Worm (Caenorhabditis elegans) whole organism, late embryonic: ENCODE data around the gene Y59A8B.26.

Source experiments
- C08G9.2 ChIP-seq: sonication (generic microtip); optimal IDR thresholded peaks from 2 replicates; lab custom pipeline; 2016; ENCODE audit warnings: mild to moderate bottlenecking, missing genetic modification characterization, moderate library complexity, missing compliant biosample characterization
- F13H6.1 ChIP-seq: sonication (generic microtip); optimal IDR thresholded peaks from 2 replicates; lab custom pipeline; 2016; ENCODE audit warnings: missing genetic modification characterization, missing compliant biosample characterization
- T23F11.4 ChIP-seq: fragments of 200-800 bp; sonication (Bioruptor generic); optimal IDR thresholded peaks from 2 replicates; lab custom pipeline; 2018; ENCODE audit warnings: mild to moderate bottlenecking, missing genetic modification characterization, missing compliant biosample characterization
- Y22D7AL.16 ChIP-seq: sonication (generic microtip); optimal IDR thresholded peaks from 2 replicates; lab custom pipeline; 2016; ENCODE audit warnings: missing genetic modification characterization, missing compliant biosample characterization
- ceh-14 ChIP-seq: sonication (generic microtip); optimal IDR thresholded peaks from 2 replicates; lab custom pipeline; 2016; ENCODE audit warnings: missing genotype, missing genetic modification characterization, missing compliant biosample characterization
- ceh-19 ChIP-seq: fragments of 200-800 bp; sonication (Bioruptor generic); optimal IDR thresholded peaks from 2 replicates; lab custom pipeline; 2018; ENCODE audit warnings: mild to moderate bottlenecking, missing genetic modification characterization, missing compliant biosample characterization
- ceh-2 ChIP-seq: sonication (generic microtip); optimal IDR thresholded peaks from 2 replicates; lab custom pipeline; 2016; ENCODE audit warnings: missing genotype, missing genetic modification characterization, missing compliant biosample characterization
- ceh-30 ChIP-seq: fragments of 150-350 bp; optimal IDR thresholded peaks from 2 replicates; lab custom pipeline; 2014; ENCODE audit warnings: missing biosample characterization, missing genetic modification characterization
- ceh-45 ChIP-seq: fragments of 200-800 bp; sonication (Bioruptor generic); IDR thresholded peaks from 2 replicates; pipeline ENCODE4 v1.3.6; 2022; ENCODE audit warnings: missing genetic modification reagents, missing genetic modification characterization, missing compliant biosample characterization
- ceh-48 ChIP-seq: sonication (generic microtip); optimal IDR thresholded peaks from 2 replicates; lab custom pipeline; 2016; ENCODE audit warnings: missing genetic modification characterization, inconsistent platforms, missing compliant biosample characterization
- dmd-4 ChIP-seq: sonication (generic microtip); optimal IDR thresholded peaks from 2 replicates; lab custom pipeline; 2016; ENCODE audit warnings: borderline replicate concordance, missing genetic modification characterization, missing compliant biosample characterization
- dve-1 ChIP-seq: sonication (generic microtip); optimal IDR thresholded peaks from 2 replicates; lab custom pipeline; 2017; ENCODE audit warnings: antibody characterized with exemption, mild to moderate bottlenecking, missing genetic modification characterization, missing compliant biosample characterization
- elt-2 ChIP-seq: sonication (generic microtip); optimal IDR thresholded peaks from 2 replicates; lab custom pipeline; 2016; ENCODE audit warnings: missing genetic modification reagents, missing genetic modification characterization, missing compliant biosample characterization
- eyg-1 ChIP-seq: sonication (generic microtip); optimal IDR thresholded peaks from 2 replicates; lab custom pipeline; 2016; ENCODE audit warnings: missing genotype, missing genetic modification characterization, missing compliant biosample characterization
- fax-1 ChIP-seq: sonication (generic microtip); optimal IDR thresholded peaks from 2 replicates; lab custom pipeline; 2016; ENCODE audit warnings: missing genotype, missing genetic modification characterization, missing compliant biosample characterization
- fkh-10 ChIP-seq: fragments of 150-350 bp; optimal IDR thresholded peaks from 2 replicates; lab custom pipeline; 2014; ENCODE audit warnings: missing biosample characterization, missing genetic modification reagents, missing genetic modification characterization
- hlh-13 ChIP-seq: fragments of 200-800 bp; sonication (Bioruptor generic); optimal IDR thresholded peaks from 2 replicates; lab custom pipeline; 2018; ENCODE audit warnings: mild to moderate bottlenecking, missing genetic modification characterization, missing compliant biosample characterization
- hlh-6 ChIP-seq: sonication (generic microtip); optimal IDR thresholded peaks from 2 replicates; lab custom pipeline; 2016; ENCODE audit warnings: missing genotype, missing genetic modification characterization, missing compliant biosample characterization
- hlh-8 ChIP-seq: sonication (generic microtip); optimal IDR thresholded peaks from 2 replicates; lab custom pipeline; 2016; ENCODE audit warnings: missing genotype, missing genetic modification characterization, missing compliant biosample characterization
- madf-2 ChIP-seq: sonication (generic microtip); optimal IDR thresholded peaks from 2 replicates; lab custom pipeline; 2017; ENCODE audit warnings: missing genetic modification characterization, missing compliant biosample characterization
- mec-3 ChIP-seq: sonication (generic microtip); optimal IDR thresholded peaks from 2 replicates; lab custom pipeline; 2016; ENCODE audit warnings: borderline replicate concordance, missing genetic modification characterization, missing compliant biosample characterization
- nfya-1 ChIP-seq: sonication (generic microtip); optimal IDR thresholded peaks from 2 replicates; lab custom pipeline; 2017; ENCODE audit warnings: missing genetic modification characterization, mild to moderate bottlenecking, missing compliant biosample characterization, antibody characterized with exemption, moderate library complexity
- nhr-11 ChIP-seq: fragments of 150-350 bp; optimal IDR thresholded peaks from 2 replicates; lab custom pipeline; 2014; ENCODE audit warnings: missing biosample characterization, missing genetic modification characterization
- odd-2 ChIP-seq: sonication (generic microtip); optimal IDR thresholded peaks from 2 replicates; lab custom pipeline; 2017; ENCODE audit warnings: antibody characterized with exemption, mild to moderate bottlenecking, missing genetic modification characterization, missing compliant biosample characterization
- pag-3 ChIP-seq: sonication (generic microtip); optimal IDR thresholded peaks from 2 replicates; lab custom pipeline; 2016; ENCODE audit warnings: missing compliant biosample characterization, missing genetic modification characterization, borderline replicate concordance
- pax-1 ChIP-seq: fragments of 150-350 bp; optimal IDR thresholded peaks from 2 replicates; lab custom pipeline; 2014; ENCODE audit warnings: missing biosample characterization, missing genetic modification characterization
- pros-1 ChIP-seq: fragments of 150-350 bp; optimal IDR thresholded peaks from 2 replicates; lab custom pipeline; 2014; ENCODE audit warnings: missing biosample characterization, missing genetic modification reagents, missing genetic modification characterization
- rnt-1 ChIP-seq: sonication (generic microtip); optimal IDR thresholded peaks from 2 replicates; lab custom pipeline; 2016; ENCODE audit warnings: missing genetic modification characterization, missing compliant biosample characterization
- sox-2 ChIP-seq: fragments of 200-800 bp; sonication (Bioruptor generic); IDR thresholded peaks from 2 replicates; pipeline ENCODE4 v1.3.6; 2022; ENCODE audit warnings: missing genetic modification reagents, missing genetic modification characterization, missing compliant biosample characterization
- syd-9 ChIP-seq: sonication (generic microtip); optimal IDR thresholded peaks from 2 replicates; lab custom pipeline; 2016; ENCODE audit warnings: mild to moderate bottlenecking, missing genetic modification characterization, moderate library complexity, missing compliant biosample characterization
- tbx-2 ChIP-seq: sonication (generic microtip); optimal IDR thresholded peaks from 2 replicates; lab custom pipeline; 2016; ENCODE audit warnings: missing genetic modification characterization, missing compliant biosample characterization
- ttx-3 ChIP-seq: sonication (generic microtip); optimal IDR thresholded peaks from 2 replicates; lab custom pipeline; 2016; ENCODE audit warnings: missing genetic modification reagents, missing genetic modification characterization, missing compliant biosample characterization
- unc-42 ChIP-seq: sonication (generic microtip); optimal IDR thresholded peaks from 2 replicates; lab custom pipeline; 2016; ENCODE audit warnings: missing genotype, missing genetic modification characterization, missing compliant biosample characterization
- unc-86 ChIP-seq: sonication (generic microtip); optimal IDR thresholded peaks from 2 replicates; lab custom pipeline; 2016; ENCODE audit warnings: missing genetic modification characterization, missing compliant biosample characterization
- zip-5 ChIP-seq: sonication (generic microtip); optimal IDR thresholded peaks from 2 replicates; lab custom pipeline; 2016; ENCODE audit warnings: missing genetic modification characterization, missing compliant biosample characterization
- ztf-16 ChIP-seq: sonication (generic microtip); optimal IDR thresholded peaks from 2 replicates; lab custom pipeline; 2017; ENCODE audit warnings: missing genetic modification characterization, missing compliant biosample characterization

The Y59A8B.26 gene

DNA sequence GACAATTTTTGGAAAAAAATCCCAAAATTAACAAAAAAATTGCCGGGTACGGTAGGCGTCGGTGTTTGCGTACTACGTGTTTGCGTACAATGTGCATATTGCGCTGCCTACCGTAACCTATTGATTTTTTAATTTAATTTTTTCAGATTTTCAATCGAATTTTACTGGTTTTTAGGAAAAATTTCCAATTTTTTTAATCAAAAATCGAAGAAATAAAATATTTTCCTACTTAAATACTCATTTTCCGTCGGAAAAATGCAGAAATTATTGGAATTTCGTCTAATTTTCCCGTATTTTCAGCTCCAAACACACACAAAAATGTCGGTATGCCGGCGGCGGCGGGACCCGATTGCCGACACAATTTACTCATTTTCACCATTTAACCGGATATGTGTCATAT is 24.7 kb downstream of the Y59A8B.26 start, which contains the start of gene Y59A8B.21:
Gene Y59A8B.21 (plus strand): TSS at position 301 of the 400 bp plus-strand sequence.
- TF ChIP-seq hlh-8 (no peak), nfya-1 (tag; lab: Kevin White, UChicago) (no peak), ceh-2 (tag; lab: Kevin White, UChicago) (no peak), ttx-3 (tag; lab: Kevin White, UChicago) (no peak), C08G9.2 (tag; lab: Kevin White, UChicago) (no peak), unc-86 (tag; lab: Kevin White, UChicago) (no peak), pax-1 (tag; lab: Kevin White, UChicago) (no peak), Y22D7AL.16 (tag; lab: Kevin White, UChicago) (no peak), ceh-14 (no peak), T23F11.4 (GFP tag; lab: Kevin White, UChicago) (no peak), ztf-16 (tag; lab: Kevin White, UChicago) (no peak), ceh-45 (no peak), pros-1 (tag; lab: Kevin White, UChicago) (no peak), odd-2 (no peak)
- TF ChIP-seq, all 69 proteins: peak for 0

DNA sequence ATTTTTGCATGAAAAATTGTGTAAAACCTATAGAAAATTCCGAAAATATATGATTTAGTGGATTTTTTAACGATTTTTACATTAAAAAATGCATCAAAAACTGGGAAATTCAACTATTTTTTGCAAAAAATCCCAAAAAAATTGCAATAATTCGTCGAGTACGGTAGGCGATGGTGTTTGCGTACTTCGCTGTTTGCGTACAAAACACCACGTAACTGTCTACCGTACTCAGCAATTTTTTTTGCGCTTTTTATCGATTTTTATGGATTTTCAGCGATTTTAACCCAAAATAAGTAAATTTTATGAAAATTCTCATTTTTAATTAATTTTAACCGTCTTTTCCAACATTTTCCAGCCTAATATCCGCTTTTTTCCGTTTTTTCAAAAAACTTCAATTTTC is 27.7 kb downstream of the Y59A8B.26 start:
- no peak for TF ChIP-seq hlh-13 (GFP tag; lab: Kevin White, UChicago)
- no peak for TF ChIP-seq ztf-16 (tag; lab: Kevin White, UChicago)
- no peak for TF ChIP-seq hlh-6 (tag; lab: Kevin White, UChicago)
- no peak for TF ChIP-seq ceh-14
- no peak for TF ChIP-seq unc-42 (tag; lab: Kevin White, UChicago)
- TF ChIP-seq fkh-10, result no peak
- TF ChIP-seq ceh-30 (tag; lab: Kevin White, UChicago), result no peak
- no peak for TF ChIP-seq eyg-1
- TF ChIP-seq sox-2 (GFP tag; lab: Robert Waterston, UW), result no peak
- TF ChIP-seq elt-2 (tag; lab: Kevin White, UChicago), result no peak
- TF ChIP-seq fax-1, result no peak

DNA sequence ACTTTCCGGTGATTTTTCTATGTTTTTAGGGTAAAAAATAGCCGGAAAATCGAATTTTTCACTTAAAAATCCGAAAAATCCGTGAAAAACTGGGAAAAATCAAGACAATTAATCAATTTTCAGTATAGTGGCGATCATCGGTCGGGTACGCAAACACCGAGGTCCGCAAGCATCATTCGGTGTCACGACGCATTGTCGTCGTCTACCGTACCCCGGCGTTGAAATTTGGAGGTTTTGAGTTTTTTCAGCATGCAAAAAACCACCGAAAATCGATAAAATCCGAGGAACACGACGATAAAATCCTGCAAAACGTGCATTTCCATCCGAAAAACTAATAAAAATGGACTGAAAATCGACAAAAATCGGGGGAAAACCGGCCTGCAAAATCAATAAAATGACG is 28.9 kb downstream of the Y59A8B.26 start:
- no peak for TF ChIP-seq unc-42 (tag; lab: Kevin White, UChicago)
- peak; percentile 28 for TF ChIP-seq nfya-1 (tag; lab: Kevin White, UChicago)
- TF ChIP-seq ceh-48 (tag; lab: Kevin White, UChicago), result peak; percentile 79
- TF ChIP-seq, all 69 proteins: peak for 2

DNA sequence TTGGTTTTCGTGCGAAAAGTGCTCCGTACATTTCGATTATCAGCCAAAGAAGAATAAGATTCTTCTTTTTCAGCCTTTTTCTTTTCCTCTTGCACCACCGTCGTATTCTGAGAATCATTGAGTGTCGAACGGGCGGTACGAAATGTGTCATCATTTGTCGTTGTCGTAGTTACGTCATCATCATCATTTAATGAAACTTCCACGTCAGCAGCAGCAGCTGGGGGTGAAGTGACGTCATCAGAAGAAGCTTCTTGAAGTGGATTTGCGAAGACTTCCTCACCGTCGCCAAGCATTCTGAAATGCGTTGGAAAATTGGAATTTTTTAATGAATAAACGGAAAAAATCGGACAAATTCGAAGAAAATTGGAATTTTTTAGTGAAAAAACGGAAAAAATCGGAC is 30.8 kb downstream of the Y59A8B.26 start, which contains the start of gene snx-6:
Gene snx-6 (minus strand): TSS at position 294 of the 400 bp plus-strand sequence.
- TF ChIP-seq nhr-11 (tag; lab: Kevin White, UChicago) (no peak), tbx-2 (tag; lab: Kevin White, UChicago) (no peak), C08G9.2 (tag; lab: Kevin White, UChicago) (no peak), ceh-30 (tag; lab: Kevin White, UChicago) (no peak), dve-1 (tag; lab: Kevin White, UChicago) (no peak), zip-5 (tag; lab: Kevin White, UChicago) (no peak), rnt-1 (tag; lab: Kevin White, UChicago) (no peak), fax-1 (no peak), ceh-19 (GFP tag; lab: Kevin White, UChicago) (no peak), madf-2 (tag; lab: Kevin White, UChicago) (no peak), syd-9 (no peak), F13H6.1 (tag; lab: Kevin White, UChicago) (no peak), pag-3 (tag; lab: Kevin White, UChicago) (no peak), mec-3 (tag; lab: Kevin White, UChicago) (no peak), ceh-45 (no peak), hlh-13 (GFP tag; lab: Kevin White, UChicago) (no peak), dmd-4 (tag; lab: Kevin White, UChicago) (no peak)
